Fruit fly (Drosophila melanogaster) whole organism, embryonic: ENCODE results near the gene CG43799.

Experiments
- Ada2b ChIP-seq: fragments of 200-800 bp; sonication (Bioruptor generic); IDR thresholded peaks from 2 replicates; pipeline ENCODE4 v1.3.6; 2022; ENCODE audit warnings: missing biosample characterization, missing genetic modification characterization
- Awh ChIP-seq: fragments of 200-800 bp; sonication (Bioruptor generic); IDR thresholded peaks from 2 replicates; pipeline ENCODE4, ENCODE4 v1.3.6; 2022; ENCODE audit warnings: missing biosample characterization, missing genetic modification characterization
- Blimp-1 ChIP-seq: fragments of 200-800 bp; sonication (Bioruptor generic); optimal IDR thresholded peaks from 3 replicates; lab custom pipeline; 2018; ENCODE audit warnings: missing biosample characterization, missing genetic modification characterization, mild to moderate bottlenecking, moderate library complexity, missing genetic modification reagents
- Bteb2 ChIP-seq: fragments of 200-800 bp; sonication (Bioruptor generic); optimal IDR thresholded peaks from 2 replicates; lab custom pipeline; 2016; ENCODE audit warnings: missing biosample characterization, missing genetic modification characterization
- CG10267 ChIP-seq: fragments of 200-800 bp; sonication (Bioruptor generic); optimal IDR thresholded peaks from 2 replicates; lab custom pipeline; 2018; ENCODE audit warnings: missing biosample characterization, mild to moderate bottlenecking, missing genetic modification characterization, moderate library complexity
- CG10543 ChIP-seq: fragments of 200-800 bp; sonication (Bioruptor generic); optimal IDR thresholded peaks from 3 replicates; lab custom pipeline; 2017; ENCODE audit warnings: missing biosample characterization, mild to moderate bottlenecking, missing genetic modification characterization, moderate library complexity
- CG10959 ChIP-seq: fragments of 200-800 bp; sonication (Bioruptor generic); IDR thresholded peaks from 2 replicates; pipeline ENCODE4 v1.3.6; 2022; ENCODE audit warnings: missing biosample characterization, missing genetic modification characterization
- CG11085 ChIP-seq: fragments of 200-800 bp; sonication (Bioruptor generic); IDR thresholded peaks from 2 replicates; pipeline ENCODE4 v1.3.6; 2022; ENCODE audit warnings: missing biosample characterization, missing genetic modification characterization
- CG12071 ChIP-seq: fragments of 200-800 bp; sonication (Bioruptor generic); optimal IDR thresholded peaks from 3 replicates; lab custom pipeline; 2018; ENCODE audit warnings: missing biosample characterization, mild to moderate bottlenecking, missing genetic modification characterization
- CG1529 ChIP-seq: fragments of 200-800 bp; sonication (Bioruptor generic); optimal IDR thresholded peaks from 3 replicates; lab custom pipeline; 2018; ENCODE audit warnings: missing biosample characterization, missing genetic modification characterization
- CG16815 ChIP-seq: fragments of 200-800 bp; sonication (Bioruptor generic); optimal IDR thresholded peaks from 3 replicates; lab custom pipeline; 2017; ENCODE audit warnings: missing biosample characterization, mild to moderate bottlenecking, missing genetic modification characterization
- CG17328 ChIP-seq: fragments of 200-800 bp; sonication (Bioruptor generic); IDR thresholded peaks from 2 replicates; pipeline ENCODE4 v1.3.6; 2022; ENCODE audit warnings: missing biosample characterization, missing genetic modification characterization
- CG17385 ChIP-seq: fragments of 200-800 bp; sonication (Bioruptor generic); optimal IDR thresholded peaks from 3 replicates; lab custom pipeline; 2018; ENCODE audit warnings: missing biosample characterization, mild to moderate bottlenecking, missing genetic modification characterization
- CG2199 ChIP-seq: fragments of 200-800 bp; sonication (Bioruptor generic); IDR thresholded peaks from 3 replicates; pipeline ENCODE4 v1.3.6; 2022; ENCODE audit warnings: missing biosample characterization, missing genetic modification characterization
- CG2875 ChIP-seq: fragments of 200-800 bp; sonication (Bioruptor generic); optimal IDR thresholded peaks from 2 replicates; lab custom pipeline; 2017; ENCODE audit warnings: missing biosample characterization, mild to moderate bottlenecking, missing genetic modification characterization, missing genetic modification reagents
- CG30020 ChIP-seq: fragments of 200-800 bp; optimal IDR thresholded peaks from 2 replicates; lab custom pipeline; 2019; ENCODE audit warnings: missing biosample characterization, mild to moderate bottlenecking, missing genetic modification characterization, moderate library complexity
- CG33213 ChIP-seq: fragments of 200-800 bp; sonication (Bioruptor generic); optimal IDR thresholded peaks from 3 replicates; lab custom pipeline; 2016; ENCODE audit warnings: missing biosample characterization, missing genetic modification characterization
- CG4404 ChIP-seq: fragments of 200-800 bp; sonication (Bioruptor generic); IDR thresholded peaks from 2 replicates; pipeline ENCODE4 v1.3.6; 2022; ENCODE audit warnings: missing biosample characterization, missing genetic modification characterization
- CG6175 ChIP-seq: fragments of 200-800 bp; sonication (Bioruptor generic); IDR thresholded peaks from 3 replicates; pipeline ENCODE4 v1.3.6; 2022; ENCODE audit warnings: missing biosample characterization, missing genetic modification characterization
- CG7987 ChIP-seq: fragments of 200-800 bp; sonication (Bioruptor generic); optimal IDR thresholded peaks from 2 replicates; lab custom pipeline; 2018; ENCODE audit warnings: missing biosample characterization, mild to moderate bottlenecking, missing genetic modification characterization, moderate library complexity
- CG8290 ChIP-seq, 3 experiments: fragments of 200-800 bp; sonication (Bioruptor generic); optimal IDR thresholded peaks; 2 replicates each; lab custom pipeline; 2016 to 2019; ENCODE audit warnings: missing biosample characterization in 3 of 3, missing genetic modification characterization in 3 of 3, mild to moderate bottlenecking in 2 of 3, moderate library complexity in 1 of 3
- CG8478 ChIP-seq: fragments of >200 bp; optimal IDR thresholded peaks from 2 replicates; lab custom pipeline; 2018
- CG9876 ChIP-seq: fragments of 200-800 bp; sonication (Bioruptor generic); optimal IDR thresholded peaks from 2 replicates; lab custom pipeline; 2016; ENCODE audit warnings: missing biosample characterization, missing genetic modification characterization
- Chrac-16 ChIP-seq: fragments of 200-800 bp; sonication (Bioruptor generic); optimal IDR thresholded peaks from 3 replicates; lab custom pipeline; 2016; ENCODE audit warnings: missing biosample characterization, missing genetic modification characterization
- D ChIP-seq, 2 experiments: fragments of 200-800 bp in 1 of 2; fragments of >200 bp in 1 of 2; sonication (Bioruptor generic) in 1 of 2; optimal IDR thresholded peaks; 2 replicates in 1 of 2; 3 replicates in 1 of 2; lab custom pipeline; 2017; ENCODE audit warnings: mild to moderate bottlenecking in 1 of 2, missing biosample characterization in 1 of 2, missing genetic modification characterization in 1 of 2, missing genetic modification reagents in 1 of 2
- E2f1 ChIP-seq: fragments of 200-800 bp; sonication (Bioruptor generic); IDR thresholded peaks from 2 replicates; pipeline ENCODE4 v1.3.6; 2022; ENCODE audit warnings: missing biosample characterization, missing genetic modification characterization
- GATAe ChIP-seq: fragments of 200-800 bp; sonication (Bioruptor generic); conservative IDR thresholded peaks from 2 replicates; pipeline ENCODE4 v1.3.6; 2022; ENCODE audit warnings: missing biosample characterization, missing genetic modification characterization
- HLH4C ChIP-seq: fragments of 200-800 bp; sonication (Bioruptor generic); IDR thresholded peaks from 3 replicates; pipeline ENCODE4 v1.3.6; 2022; ENCODE audit warnings: missing biosample characterization, missing genetic modification characterization; ENCODE audit not compliant: partially characterized antibody
- HmgD ChIP-seq: fragments of 200-800 bp; sonication (Bioruptor generic); optimal IDR thresholded peaks from 3 replicates; lab custom pipeline; 2016; ENCODE audit warnings: missing biosample characterization, missing genetic modification characterization
- MTF-1 ChIP-seq: fragments of 200-800 bp; sonication (Bioruptor generic); optimal IDR thresholded peaks from 2 replicates; lab custom pipeline; 2018; ENCODE audit warnings: missing biosample characterization, mild to moderate bottlenecking, missing genetic modification characterization, borderline replicate concordance
- Mes4 ChIP-seq: fragments of 200-800 bp; sonication (Bioruptor generic); optimal IDR thresholded peaks from 2 replicates; lab custom pipeline; 2016; ENCODE audit warnings: missing biosample characterization, missing genetic modification characterization
- Poxn ChIP-seq: fragments of 200-800 bp; sonication (Bioruptor generic); IDR thresholded peaks from 2 replicates; pipeline ENCODE4 v1.3.6; 2022; ENCODE audit warnings: missing biosample characterization, missing genetic modification characterization
- Scr ChIP-seq: fragments of 200-800 bp; sonication (Bioruptor generic); IDR thresholded peaks from 2 replicates; pipeline ENCODE4 v1.3.6; 2022; ENCODE audit warnings: missing biosample characterization, missing genetic modification characterization; ENCODE audit not compliant: partially characterized antibody
- Spps ChIP-seq: fragments of 200-800 bp; sonication (Bioruptor generic); optimal IDR thresholded peaks from 2 replicates; lab custom pipeline; 2018; ENCODE audit warnings: missing biosample characterization, mild to moderate bottlenecking, missing genetic modification characterization
- Stat92E ChIP-seq, 3 experiments: fragments of >200 bp in 2 of 3; fragments of 200-800 bp in 1 of 3; sonication (Bioruptor generic) in 1 of 3; optimal IDR thresholded peaks; 2 replicates each; lab custom pipeline; 2017 to 2019; ENCODE audit warnings: missing biosample characterization in 3 of 3, missing genetic modification characterization in 3 of 3, mild to moderate bottlenecking in 1 of 3, moderate library complexity in 1 of 3
- Tbp ChIP-seq: fragments of >200 bp; optimal IDR thresholded peaks from 2 replicates; lab custom pipeline; 2018; ENCODE audit warnings: missing biosample characterization, missing genetic modification characterization
- abd-A ChIP-seq: fragments of 200-800 bp; sonication (Bioruptor generic); optimal IDR thresholded peaks from 3 replicates; lab custom pipeline; 2019; ENCODE audit warnings: missing biosample characterization, mild to moderate bottlenecking, missing genetic modification characterization, moderate library complexity
- crp ChIP-seq, 2 experiments: fragments of 200-800 bp; sonication (Bioruptor generic); optimal IDR thresholded peaks; 2 replicates in 1 of 2; 3 replicates in 1 of 2; lab custom pipeline; 2017; ENCODE audit warnings: missing biosample characterization in 2 of 2, missing genetic modification characterization in 2 of 2, mild to moderate bottlenecking in 1 of 2, moderate library complexity in 1 of 2
- ems ChIP-seq: fragments of 200-800 bp; sonication (Bioruptor generic); optimal IDR thresholded peaks from 3 replicates; lab custom pipeline; 2016; ENCODE audit warnings: missing biosample characterization, missing genetic modification characterization
- fu2 ChIP-seq: fragments of 200-800 bp; sonication (Bioruptor generic); optimal IDR thresholded peaks from 2 replicates; lab custom pipeline; 2016; ENCODE audit warnings: missing biosample characterization, missing genetic modification characterization
- gcm2 ChIP-seq: fragments of 200-800 bp; sonication (Bioruptor generic); optimal IDR thresholded peaks from 2 replicates; lab custom pipeline; 2016; ENCODE audit warnings: missing biosample characterization, missing genetic modification characterization
- gt ChIP-seq: fragments of 200-800 bp; sonication (Bioruptor generic); IDR thresholded peaks from 2 replicates; pipeline ENCODE4 v1.3.6; 2022; ENCODE audit warnings: missing biosample characterization, missing genetic modification characterization
- lmd ChIP-seq: fragments of 200-800 bp; sonication (Bioruptor generic); IDR thresholded peaks from 2 replicates; pipeline ENCODE4 v1.3.6; 2022; ENCODE audit warnings: missing biosample characterization, missing genetic modification characterization
- lola ChIP-seq, 3 experiments: fragments of >200 bp in 2 of 3; fragments of 200-800 bp in 1 of 3; sonication (Bioruptor generic) in 1 of 3; optimal IDR thresholded peaks; 2 replicates each; lab custom pipeline; 2017 to 2019; ENCODE audit warnings: missing biosample characterization in 3 of 3, missing genetic modification characterization in 3 of 3, mild to moderate bottlenecking in 1 of 3, moderate library complexity in 1 of 3
- otp ChIP-seq: fragments of 200-800 bp; sonication (Bioruptor generic); IDR thresholded peaks from 3 replicates; pipeline ENCODE4, ENCODE4 v1.3.6; 2022; ENCODE audit warnings: missing biosample characterization, missing genetic modification characterization
- phol ChIP-seq: fragments of 200-800 bp; sonication (Bioruptor generic); optimal IDR thresholded peaks from 3 replicates; lab custom pipeline; 2018; ENCODE audit warnings: missing biosample characterization, mild to moderate bottlenecking, missing genetic modification characterization, moderate library complexity
- scrt ChIP-seq: fragments of 200-800 bp; sonication (Bioruptor generic); optimal IDR thresholded peaks from 2 replicates; lab custom pipeline; 2018; ENCODE audit warnings: missing biosample characterization, mild to moderate bottlenecking, missing genetic modification characterization, moderate library complexity
- sr ChIP-seq: fragments of 200-800 bp; sonication (Bioruptor generic); IDR thresholded peaks from 3 replicates; pipeline ENCODE4 v1.3.6; 2022; ENCODE audit warnings: missing biosample characterization, missing genetic modification characterization
- tap ChIP-seq: fragments of 200-800 bp; optimal IDR thresholded peaks from 3 replicates; lab custom pipeline; 2019; ENCODE audit warnings: missing biosample characterization, mild to moderate bottlenecking, missing genetic modification characterization, moderate library complexity
- toy ChIP-seq: fragments of 200-800 bp; sonication (Bioruptor generic); IDR thresholded peaks from 2 replicates; pipeline ENCODE4 v1.3.6; 2022; ENCODE audit warnings: missing biosample characterization, missing genetic modification characterization
- tx ChIP-seq: fragments of 200-800 bp; sonication (Bioruptor generic); optimal IDR thresholded peaks from 2 replicates; lab custom pipeline; 2016; ENCODE audit warnings: missing biosample characterization, missing genetic modification characterization

Gene CG43799

DNA sequence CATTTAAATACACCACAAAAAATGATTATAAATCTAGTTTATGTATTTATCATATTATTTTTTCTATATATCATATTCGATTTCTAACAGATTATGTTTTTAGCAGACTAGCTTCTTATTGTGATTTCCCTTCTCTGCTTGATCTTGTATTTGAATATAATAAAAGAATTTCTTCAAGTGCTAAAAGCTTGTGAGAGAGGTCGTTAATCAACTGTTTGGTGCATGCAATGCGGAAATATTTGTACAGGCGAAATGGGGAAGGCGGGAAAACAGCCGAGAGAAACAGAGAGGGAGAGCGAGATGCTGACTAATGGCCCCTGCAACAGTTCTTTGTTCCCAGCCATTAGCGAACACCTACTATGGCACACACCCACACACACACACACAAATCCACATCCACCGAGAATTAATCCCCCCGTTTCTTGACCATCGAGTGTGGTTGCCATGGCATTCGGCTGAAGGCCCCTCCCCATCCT lies 27.9 kb upstream of the CG43799 start (continued):
- TF ChIP-seq tx = no peak
- no peak for TF ChIP-seq CG16815 (GFP tag; lab: Kevin White, UChicago)
- no peak for TF ChIP-seq Blimp-1
- no peak for TF ChIP-seq tap (tag; lab: Kevin White, UChicago)
- no peak for TF ChIP-seq E2f1 (GFP tag; lab: Robert Waterston, UW)
- TF ChIP-seq CG2199 (GFP tag; lab: Robert Waterston, UW) = no peak
- no peak for TF ChIP-seq CG6175 (GFP tag; lab: Robert Waterston, UW)
- no peak for TF ChIP-seq HLH4C (GFP tag; lab: Robert Waterston, UW)
- no peak for TF ChIP-seq otp (GFP tag; lab: Robert Waterston, UW)
- no peak for TF ChIP-seq CG11085 (GFP tag; lab: Robert Waterston, UW)
- no peak for TF ChIP-seq HmgD (GFP tag; lab: Kevin White, UChicago)
- no peak for TF ChIP-seq CG2875
- no peak for TF ChIP-seq Tbp (GFP tag; lab: Kevin White, UChicago)
- TF ChIP-seq Poxn = no peak
- TF ChIP-seq Mes4 (GFP tag; lab: Kevin White, UChicago) = no peak
- TF ChIP-seq crp (GFP tag; optimal IDR thresholded peaks at IDR 0.05; lab: Kevin White, UChicago) = no peak
- no peak for TF ChIP-seq CG12071 (GFP tag; lab: Kevin White, UChicago)
- no peak for TF ChIP-seq Chrac-16 (GFP tag; lab: Kevin White, UChicago)
- no peak for TF ChIP-seq lola (GFP tag; optimal IDR thresholded peaks at IDR 0.05; lab: Kevin White, UChicago)
- no peak for TF ChIP-seq Stat92E (GFP tag; optimal IDR thresholded peaks at IDR 0.05; lab: Kevin White, UChicago)
- TF ChIP-seq CG1529 = no peak
- TF ChIP-seq CG10543 (GFP tag; lab: Kevin White, UChicago) = no peak
- TF ChIP-seq CG4404 (GFP tag; lab: Robert Waterston, UW) = no peak
- no peak for TF ChIP-seq lmd (GFP tag; lab: Robert Waterston, UW)
- TF ChIP-seq CG33213 = no peak
- TF ChIP-seq CG8290 (GFP tag; optimal IDR thresholded peaks at IDR 0.05; lab: Kevin White, UChicago) = no peak
- no peak for TF ChIP-seq CG8290 (tag; optimal IDR thresholded peaks at IDR 0.05; lab: Kevin White, UChicago)
- no peak for TF ChIP-seq Ada2b
- TF ChIP-seq CG7987 = no peak
- no peak for TF ChIP-seq Scr (GFP tag; lab: Robert Waterston, UW)
- TF ChIP-seq sr (GFP tag; lab: Robert Waterston, UW) = peak; percentile 76; the same call in 2 of the 3 replicates
- no peak for TF ChIP-seq abd-A (tag; lab: Kevin White, UChicago)
- TF ChIP-seq fu2 (GFP tag; lab: Kevin White, UChicago) = no peak
- TF ChIP-seq CG9876 (GFP tag; lab: Kevin White, UChicago) = no peak
- TF ChIP-seq toy (GFP tag; lab: Robert Waterston, UW) = no peak
- TF ChIP-seq Spps = no peak
- no peak for TF ChIP-seq Awh (GFP tag; lab: Robert Waterston, UW)
- no peak for TF ChIP-seq GATAe (GFP tag; lab: Robert Waterston, UW)
- TF ChIP-seq CG17385 (GFP tag; lab: Kevin White, UChicago) = no peak
- no peak for TF ChIP-seq gcm2 (GFP tag; lab: Kevin White, UChicago)
- TF ChIP-seq CG30020 (tag; lab: Kevin White, UChicago) = no peak
- TF ChIP-seq scrt (GFP tag; lab: Kevin White, UChicago) = no peak
- TF ChIP-seq gt = no peak
- TF ChIP-seq ems (GFP tag; lab: Kevin White, UChicago) = no peak
- TF ChIP-seq CG10959 (GFP tag; lab: Robert Waterston, UW) = no peak
- no peak for TF ChIP-seq CG10267 (tag; lab: Kevin White, UChicago)
- TF ChIP-seq phol = no peak
- no peak for TF ChIP-seq D (optimal IDR thresholded peaks at IDR 0.05; lab: Kevin White, UChicago)
- no peak for TF ChIP-seq D (GFP tag; optimal IDR thresholded peaks at IDR 0.05; lab: Kevin White, UChicago)
- TF ChIP-seq Bteb2 (GFP tag; lab: Kevin White, UChicago) = no peak
- TF ChIP-seq CG17328 (GFP tag; lab: Robert Waterston, UW) = peak; percentile 35; the same call in 1 of the 2 replicates
- no peak for TF ChIP-seq CG8478 (lab: Kevin White, UChicago)
- no peak for TF ChIP-seq MTF-1
